Worm (Caenorhabditis elegans) whole organism, L2 larva: Measurements from ENCODE around the gene T28A11.16.
A peak's percentile ranks its signal among the peaks of the same experiment; 100 is the strongest.

Experiments
- C34F6.9 ChIP-seq: fragments of 150-350 bp; optimal IDR thresholded peaks from 2 replicates; lab custom pipeline; 2014; ENCODE audit warnings: missing biosample characterization, missing genetic modification characterization
- F13H6.1 ChIP-seq: sonication (generic microtip); optimal IDR thresholded peaks from 2 replicates; lab custom pipeline; 2016; ENCODE audit warnings: missing genetic modification characterization, missing compliant biosample characterization
- aly-2 ChIP-seq: fragments of 150-350 bp; optimal IDR thresholded peaks from 2 replicates; lab custom pipeline; 2014; ENCODE audit warnings: missing biosample characterization, missing genetic modification characterization
- blmp-1 ChIP-seq: sonication (generic microtip); optimal IDR thresholded peaks from 2 replicates; lab custom pipeline; 2017; ENCODE audit warnings: missing genetic modification characterization, mild to moderate bottlenecking, missing compliant biosample characterization, antibody characterized with exemption, moderate library complexity; ENCODE audit not compliant: insufficient read depth
- ceh-82 ChIP-seq: fragments of 150-350 bp; optimal IDR thresholded peaks from 2 replicates; lab custom pipeline; 2014; ENCODE audit warnings: missing biosample characterization, missing genetic modification characterization
- crh-2 ChIP-seq: sonication (generic microtip); optimal IDR thresholded peaks from 2 replicates; lab custom pipeline; 2017; ENCODE audit warnings: missing biosample characterization, missing genetic modification characterization
- dmd-4 ChIP-seq: sonication (generic microtip); optimal IDR thresholded peaks from 2 replicates; lab custom pipeline; 2017; ENCODE audit warnings: missing biosample characterization, missing genetic modification characterization
- egl-27 ChIP-seq: sonication (generic microtip); optimal IDR thresholded peaks from 3 replicates; lab custom pipeline; 2017; ENCODE audit warnings: missing biosample characterization, missing genetic modification reagents, missing genetic modification characterization
- elt-1 ChIP-seq: fragments of 150-350 bp; optimal IDR thresholded peaks from 2 replicates; lab custom pipeline; 2014; ENCODE audit warnings: missing biosample characterization, missing genetic modification characterization
- fos-1 ChIP-seq: fragments of 150-350 bp; optimal IDR thresholded peaks from 2 replicates; lab custom pipeline; 2014; ENCODE audit warnings: missing biosample characterization, missing genetic modification characterization
- gmeb-1 ChIP-seq: fragments of 150-350 bp; optimal IDR thresholded peaks from 2 replicates; lab custom pipeline; 2014; ENCODE audit warnings: missing biosample characterization, missing genetic modification characterization
- lin-11 ChIP-seq: fragments of 150-350 bp; sonication (generic microtip); optimal IDR thresholded peaks from 2 replicates; lab custom pipeline; 2014; ENCODE audit warnings: missing biosample characterization, missing genetic modification characterization, inconsistent platforms, mixed read lengths
- lin-13 ChIP-seq: fragments of 150-350 bp; optimal IDR thresholded peaks from 2 replicates; lab custom pipeline; 2014; ENCODE audit warnings: missing biosample characterization, missing genetic modification reagents, missing genetic modification characterization
- lin-39 ChIP-seq: fragments of 150-350 bp; optimal IDR thresholded peaks from 2 replicates; lab custom pipeline; 2014; ENCODE audit warnings: missing biosample characterization, missing genetic modification reagents, missing genetic modification characterization
- lsy-2 ChIP-seq, 2 experiments: fragments of 150-350 bp in 1 of 2; sonication (generic microtip) in 1 of 2; optimal IDR thresholded peaks; 2 replicates each; lab custom pipeline; 2014 to 2017; ENCODE audit warnings: missing biosample characterization in 2 of 2, missing genetic modification characterization in 2 of 2
- mab-5 ChIP-seq: fragments of 150-350 bp; optimal IDR thresholded peaks from 2 replicates; lab custom pipeline; 2014; ENCODE audit warnings: missing biosample characterization, missing genetic modification characterization
- mbf-1 ChIP-seq: sonication (generic microtip); optimal IDR thresholded peaks from 2 replicates; lab custom pipeline; 2017; ENCODE audit warnings: missing biosample characterization, missing genetic modification characterization
- mdl-1 ChIP-seq, 2 experiments: fragments of 150-350 bp in 1 of 2; sonication (generic microtip) in 1 of 2; optimal IDR thresholded peaks; 2 replicates each; lab custom pipeline; 2017; ENCODE audit warnings: missing biosample characterization in 2 of 2, missing genetic modification characterization in 2 of 2
- nhr-10 ChIP-seq: sonication (generic microtip); optimal IDR thresholded peaks from 2 replicates; lab custom pipeline; 2017; ENCODE audit warnings: missing biosample characterization, missing genetic modification characterization
- nhr-11 ChIP-seq: fragments of 150-350 bp; optimal IDR thresholded peaks from 2 replicates; lab custom pipeline; 2014; ENCODE audit warnings: missing biosample characterization, missing genetic modification characterization
- nhr-12 ChIP-seq: fragments of 150-350 bp; optimal IDR thresholded peaks from 2 replicates; lab custom pipeline; 2014; ENCODE audit warnings: missing biosample characterization, missing genetic modification characterization
- nhr-129 ChIP-seq: fragments of 150-350 bp; optimal IDR thresholded peaks from 2 replicates; lab custom pipeline; 2014; ENCODE audit warnings: missing biosample characterization, missing genetic modification characterization
- nhr-21 ChIP-seq: fragments of 150-350 bp; optimal IDR thresholded peaks from 2 replicates; lab custom pipeline; 2014; ENCODE audit warnings: missing biosample characterization, missing genetic modification characterization
- nhr-23 ChIP-seq: fragments of 150-350 bp; optimal IDR thresholded peaks from 2 replicates; lab custom pipeline; 2014; ENCODE audit warnings: missing biosample characterization, missing genetic modification reagents, missing genetic modification characterization
- sem-4 ChIP-seq: fragments of 150-350 bp; optimal IDR thresholded peaks from 2 replicates; lab custom pipeline; 2014; ENCODE audit warnings: missing biosample characterization, missing genetic modification reagents, missing genetic modification characterization
- sma-3 ChIP-seq: sonication (generic microtip); optimal IDR thresholded peaks from 2 replicates; lab custom pipeline; 2016; ENCODE audit warnings: missing genetic modification reagents, missing genetic modification characterization, missing compliant biosample characterization
- sma-9 ChIP-seq, 2 experiments: fragments of 150-350 bp in 1 of 2; sonication (generic microtip) in 1 of 2; optimal IDR thresholded peaks; 2 replicates each; lab custom pipeline; 2014 to 2016; ENCODE audit warnings: missing genetic modification characterization in 2 of 2, mild to moderate bottlenecking in 1 of 2, missing biosample characterization in 1 of 2, missing compliant biosample characterization in 1 of 2, missing genetic modification reagents in 1 of 2, moderate library complexity in 1 of 2
- snpc-4 ChIP-seq: fragments of 150-350 bp; optimal IDR thresholded peaks from 2 replicates; lab custom pipeline; 2014; ENCODE audit warnings: missing biosample characterization, missing genetic modification characterization
- unc-62 ChIP-seq: fragments of 150-350 bp; optimal IDR thresholded peaks from 2 replicates; lab custom pipeline; 2014; ENCODE audit warnings: missing biosample characterization, missing genetic modification reagents, missing genetic modification characterization

T28A11.16 gene

ce11 chrV:3284629-3285028 lies 25.6 kb upstream of the T28A11.16 start, which contains the start of gene F35F10.5:
Gene F35F10.5 (plus strand): TSS chrV:3284929.
- no peak for TF ChIP-seq mbf-1 (tag; lab: Kevin White, UChicago)
- TF ChIP-seq lin-39 (tag; lab: Kevin White, UChicago) = no peak
- TF ChIP-seq elt-1 (tag; lab: Kevin White, UChicago) = no peak
- TF ChIP-seq nhr-21 (tag; lab: Kevin White, UChicago) = no peak
- TF ChIP-seq sma-9 (GFP tag; optimal IDR thresholded peaks at IDR 0.05; lab: Kevin White, UChicago) = no peak
- no peak for TF ChIP-seq sma-9 (tag; optimal IDR thresholded peaks at IDR 0.05; lab: Kevin White, UChicago)
- no peak for TF ChIP-seq lin-13 (GFP tag; lab: Kevin White, UChicago)
- no peak for TF ChIP-seq egl-27 (tag; lab: Kevin White, UChicago)
- no peak for TF ChIP-seq fos-1 (tag; lab: Kevin White, UChicago)
- TF ChIP-seq nhr-23 (tag; lab: Kevin White, UChicago) = no peak
- TF ChIP-seq crh-2 (tag; lab: Kevin White, UChicago) = no peak
- TF ChIP-seq blmp-1 = no peak
- no peak for TF ChIP-seq ceh-82 (tag; lab: Kevin White, UChicago)
- no peak for TF ChIP-seq gmeb-1 (tag; lab: Kevin White, UChicago)

- no peak for TF ChIP-seq snpc-4 (tag; lab: Kevin White, UChicago)
- TF ChIP-seq, all 48 proteins: peak for 0
Observed at ce11 chrV:3282957-3283356, 23.9 kb upstream of the T28A11.16 start, which contains the start of gene str-64. Gene str-64 (plus strand): TSS chrV:3283257.

- TF ChIP-seq sma-9 (GFP tag; optimal IDR thresholded peaks at IDR 0.05; lab: Kevin White, UChicago) (peak; percentile 64), sma-9 (tag; optimal IDR thresholded peaks at IDR 0.05; lab: Kevin White, UChicago) (no peak), lin-39 (tag; lab: Kevin White, UChicago) (no peak)
Observed at ce11 chrV:3281523-3281922, 22.5 kb upstream of the T28A11.16 start, which contains the start of gene T28A11.25. Gene T28A11.25 (plus strand): TSS chrV:3281823.

- peak; percentile 8 for TF ChIP-seq sem-4 (tag; lab: Kevin White, UChicago)
- TF ChIP-seq sma-3 (GFP tag; lab: Kevin White, UChicago) = no peak
- TF ChIP-seq lin-11 (tag; lab: Kevin White, UChicago) = no peak
- TF ChIP-seq F13H6.1 (tag; lab: Kevin White, UChicago) = peak; percentile 50
- TF ChIP-seq nhr-12 = no peak
- no peak for TF ChIP-seq mbf-1 (tag; lab: Kevin White, UChicago)
- TF ChIP-seq lin-13 (GFP tag; lab: Kevin White, UChicago) = no peak
- TF ChIP-seq snpc-4 (tag; lab: Kevin White, UChicago) = no peak
- no peak for TF ChIP-seq nhr-129 (tag; lab: Kevin White, UChicago)
- TF ChIP-seq mdl-1 (tag; optimal IDR thresholded peaks at IDR 0.05; lab: Kevin White, UChicago) = no peak
- TF ChIP-seq mab-5 = no peak
- TF ChIP-seq sma-9 (GFP tag; optimal IDR thresholded peaks at IDR 0.05; lab: Kevin White, UChicago) = peak; percentile 71
- no peak for TF ChIP-seq sma-9 (tag; optimal IDR thresholded peaks at IDR 0.05; lab: Kevin White, UChicago)
Observed at ce11 chrV:3280009-3280408, 21.0 kb upstream of the T28A11.16 start, which contains the start of gene T28A11.2. Gene T28A11.2 (plus strand): TSS chrV:3280379.

- TF ChIP-seq F13H6.1 (tag; lab: Kevin White, UChicago) (peak; percentile 65), egl-27 (tag; lab: Kevin White, UChicago) (no peak), sma-9 (GFP tag; optimal IDR thresholded peaks at IDR 0.05; lab: Kevin White, UChicago) (peak; percentile 78), sma-9 (tag; optimal IDR thresholded peaks at IDR 0.05; lab: Kevin White, UChicago) (no peak), lsy-2 (tag; optimal IDR thresholded peaks at IDR 0.05; lab: Kevin White, UChicago) (peak in 1 of 2 experiments; percentile 27)
Observed at ce11 chrV:3279138-3279537, 20.1 kb upstream of the T28A11.16 start.

- TF ChIP-seq gmeb-1 (tag; lab: Kevin White, UChicago) = no peak
- TF ChIP-seq lsy-2 (tag; optimal IDR thresholded peaks at IDR 0.05; lab: Kevin White, UChicago) = peak in 1 of 2 experiments; percentile 18
- no peak for TF ChIP-seq dmd-4 (tag; lab: Kevin White, UChicago)
- peak; percentile 9 for TF ChIP-seq C34F6.9 (tag; lab: Kevin White, UChicago)
Observed at ce11 chrV:3278101-3278639, 19.2 kb upstream of the T28A11.16 start, which contains the start of gene fbxa-64. Gene fbxa-64 (minus strand): TSS chrV:3278151.

- TF ChIP-seq aly-2 (no peak), sem-4 (tag; lab: Kevin White, UChicago) (peak; percentile 4), sma-9 (GFP tag; optimal IDR thresholded peaks at IDR 0.05; lab: Kevin White, UChicago) (peak; percentile 92), sma-9 (tag; optimal IDR thresholded peaks at IDR 0.05; lab: Kevin White, UChicago) (no peak), F13H6.1 (tag; lab: Kevin White, UChicago) (peak; percentile 80), nhr-11 (tag; lab: Kevin White, UChicago) (no peak), nhr-10 (no peak), unc-62 (GFP tag; lab: Kevin White, UChicago) (no peak)
Observed at ce11 chrV:3276184-3276583, 17.2 kb upstream of the T28A11.16 start.
